Worm (Caenorhabditis elegans) whole organism, young adult: ENCODE data around the gene lgc-29.

ENCODE experiments used
- B0336.3 ChIP-seq: fragments of 200-800 bp; sonication (Bioruptor generic); IDR thresholded peaks from 2 replicates; pipeline ENCODE4 v1.3.6; 2022; ENCODE audit warnings: missing genetic modification characterization, missing compliant biosample characterization
- C17E4.6 ChIP-seq: fragments of 200-800 bp; sonication (Bioruptor generic); IDR thresholded peaks from 2 replicates; pipeline ENCODE4 v1.3.6; 2022; ENCODE audit warnings: missing genetic modification reagents, missing genetic modification characterization, missing compliant biosample characterization
- F10E7.11 ChIP-seq: sonication (generic microtip); optimal IDR thresholded peaks from 2 replicates; lab custom pipeline; 2017; ENCODE audit warnings: mild to moderate bottlenecking, missing genetic modification characterization, moderate library complexity, missing compliant biosample characterization
- F23B12.7 ChIP-seq: sonication (generic microtip); optimal IDR thresholded peaks from 2 replicates; lab custom pipeline; 2017; ENCODE audit warnings: missing genetic modification characterization, mild to moderate bottlenecking, missing compliant biosample characterization, antibody characterized with exemption, moderate library complexity; ENCODE audit not compliant: insufficient read depth
- F33H1.4 ChIP-seq: fragments of 200-800 bp; sonication (Bioruptor generic); IDR thresholded peaks from 2 replicates; pipeline ENCODE4 v1.3.6; 2022; ENCODE audit warnings: missing genetic modification reagents, missing genetic modification characterization, missing compliant biosample characterization
- F55B11.4 ChIP-seq: sonication (generic microtip); optimal IDR thresholded peaks from 2 replicates; lab custom pipeline; 2016; ENCODE audit warnings: missing compliant biosample characterization, missing genetic modification characterization, borderline replicate concordance; ENCODE audit not compliant: insufficient read depth
- F57C9.4 ChIP-seq: sonication (generic microtip); optimal IDR thresholded peaks from 2 replicates; lab custom pipeline; 2017; ENCODE audit warnings: mild to moderate bottlenecking, missing genetic modification characterization, missing compliant biosample characterization
- Y56A3A.18 ChIP-seq: fragments of 200-800 bp; sonication (Bioruptor generic); IDR thresholded peaks from 2 replicates; pipeline ENCODE4 v1.3.6; 2022; ENCODE audit warnings: missing genetic modification reagents, missing genetic modification characterization, missing compliant biosample characterization
- akir-1 ChIP-seq: fragments of 200-800 bp; sonication (Bioruptor generic); optimal IDR thresholded peaks from 2 replicates; lab custom pipeline; 2018; ENCODE audit warnings: mild to moderate bottlenecking, missing genetic modification characterization, moderate library complexity, missing compliant biosample characterization
- aptf-2 ChIP-seq: fragments of 200-800 bp; sonication (Bioruptor generic); conservative IDR thresholded peaks from 2 replicates; pipeline ENCODE4 v1.3.6; 2022; ENCODE audit warnings: missing genetic modification reagents, missing genetic modification characterization, missing compliant biosample characterization
- aptf-3 ChIP-seq: fragments of 200-800 bp; sonication (Bioruptor generic); IDR thresholded peaks from 2 replicates; pipeline ENCODE4 v1.3.6; 2022; ENCODE audit warnings: missing genetic modification characterization, missing compliant biosample characterization
- atf-7 ChIP-seq: sonication (generic microtip); optimal IDR thresholded peaks from 2 replicates; lab custom pipeline; 2017; ENCODE audit warnings: mild to moderate bottlenecking, missing genetic modification characterization, missing compliant biosample characterization
- athp-1 ChIP-seq: sonication (generic microtip); optimal IDR thresholded peaks from 2 replicates; lab custom pipeline; 2017; ENCODE audit warnings: mild to moderate bottlenecking, missing genetic modification characterization, missing compliant biosample characterization
- attf-3 ChIP-seq: fragments of 200-800 bp; sonication (Bioruptor generic); conservative IDR thresholded peaks from 2 replicates; pipeline ENCODE4 v1.3.6; 2022; ENCODE audit warnings: missing genetic modification reagents, missing genetic modification characterization, missing compliant biosample characterization
- attf-6 ChIP-seq: fragments of 200-800 bp; sonication (Bioruptor generic); IDR thresholded peaks from 2 replicates; pipeline ENCODE4 v1.3.6; 2022; ENCODE audit warnings: missing genetic modification reagents, missing genetic modification characterization, missing compliant biosample characterization
- bed-2 ChIP-seq: fragments of 200-800 bp; sonication (Bioruptor generic); IDR thresholded peaks from 2 replicates; pipeline ENCODE4 v1.3.6; 2022; ENCODE audit warnings: missing genetic modification reagents, missing genetic modification characterization, missing compliant biosample characterization
- ccch-3 ChIP-seq: fragments of 200-800 bp; sonication (Bioruptor generic); optimal IDR thresholded peaks from 2 replicates; lab custom pipeline; 2018; ENCODE audit warnings: mild to moderate bottlenecking, missing genetic modification characterization, missing compliant biosample characterization
- cebp-1 ChIP-seq, 2 experiments: fragments of 200-800 bp in 1 of 2; sonication (Bioruptor generic) in 1 of 2; sonication (generic microtip) in 1 of 2; IDR thresholded peaks in 1 of 2; optimal IDR thresholded peaks in 1 of 2; 2 replicates each; pipeline versions ENCODE4 v1.3.6 to Lab custom; 2017 to 2022; ENCODE audit warnings: missing compliant biosample characterization in 2 of 2, missing genetic modification characterization in 2 of 2, mild to moderate bottlenecking in 1 of 2, missing genetic modification reagents in 1 of 2, moderate library complexity in 1 of 2
- ceh-100 ChIP-seq: fragments of 200-800 bp; sonication (Bioruptor generic); IDR thresholded peaks from 2 replicates; pipeline ENCODE4 v1.3.6; 2022; ENCODE audit warnings: missing genetic modification reagents, missing genetic modification characterization, missing compliant biosample characterization
- ceh-40 ChIP-seq: fragments of 200-800 bp; sonication (Bioruptor generic); IDR thresholded peaks from 2 replicates; pipeline ENCODE4 v1.3.6; 2022; ENCODE audit warnings: missing genetic modification characterization, missing compliant biosample characterization
- ceh-58 ChIP-seq: fragments of 200-800 bp; sonication (Bioruptor generic); IDR thresholded peaks from 2 replicates; pipeline ENCODE4 v1.3.6; 2022; ENCODE audit warnings: missing genetic modification characterization, missing compliant biosample characterization
- dpff-1 ChIP-seq: sonication (generic microtip); optimal IDR thresholded peaks from 2 replicates; lab custom pipeline; 2017; ENCODE audit warnings: mild to moderate bottlenecking, missing genetic modification characterization, missing compliant biosample characterization
- dpl-1 ChIP-seq: fragments of 150-350 bp; optimal IDR thresholded peaks from 2 replicates; lab custom pipeline; 2014; ENCODE audit warnings: missing biosample characterization, missing genetic modification reagents, missing genetic modification characterization
- efl-1 ChIP-seq: fragments of 150-350 bp; optimal IDR thresholded peaks from 2 replicates; lab custom pipeline; 2014; ENCODE audit warnings: missing biosample characterization, missing genetic modification reagents, missing genetic modification characterization
- ekl-4 ChIP-seq: fragments of 200-800 bp; sonication (Bioruptor generic); IDR thresholded peaks from 2 replicates; pipeline ENCODE4 v1.3.6; 2022; ENCODE audit warnings: missing genetic modification reagents, missing genetic modification characterization, missing compliant biosample characterization
- gei-17 ChIP-seq: fragments of 200-800 bp; sonication (Bioruptor generic); optimal IDR thresholded peaks from 2 replicates; lab custom pipeline; 2018; ENCODE audit warnings: mild to moderate bottlenecking, missing genetic modification characterization, missing compliant biosample characterization
- hmg-1.2 ChIP-seq: fragments of 200-800 bp; sonication (Bioruptor generic); IDR thresholded peaks from 2 replicates; pipeline ENCODE4 v1.3.6; 2022; ENCODE audit warnings: missing genetic modification reagents, missing genetic modification characterization, missing compliant biosample characterization
- hrde-1 ChIP-seq: sonication (generic microtip); optimal IDR thresholded peaks from 2 replicates; lab custom pipeline; 2016; ENCODE audit warnings: missing genetic modification characterization, mild to moderate bottlenecking, missing compliant biosample characterization, moderate library complexity, missing genotype, missing genetic modification reagents, borderline replicate concordance
- lag-1 ChIP-seq: fragments of 200-800 bp; sonication (Bioruptor generic); IDR thresholded peaks from 2 replicates; pipeline ENCODE4 v1.3.6; 2022; ENCODE audit warnings: missing genetic modification reagents, missing genetic modification characterization, missing compliant biosample characterization
- lin-26 ChIP-seq: fragments of 200-800 bp; sonication (Bioruptor generic); IDR thresholded peaks from 2 replicates; pipeline ENCODE4 v1.3.6; 2022; ENCODE audit warnings: missing genetic modification reagents, missing genetic modification characterization, missing compliant biosample characterization
- lin-40 ChIP-seq: sonication (generic microtip); optimal IDR thresholded peaks from 2 replicates; lab custom pipeline; 2016; ENCODE audit warnings: missing genetic modification characterization, mild to moderate bottlenecking, missing compliant biosample characterization, missing genotype, missing genetic modification reagents
- lsy-27 ChIP-seq: sonication (generic microtip); optimal IDR thresholded peaks from 2 replicates; lab custom pipeline; 2017; ENCODE audit warnings: missing genetic modification characterization, mild to moderate bottlenecking, missing compliant biosample characterization, antibody characterized with exemption, missing genotype, borderline replicate concordance; ENCODE audit not compliant: insufficient read depth
- madf-10 ChIP-seq: sonication (generic microtip); optimal IDR thresholded peaks from 2 replicates; lab custom pipeline; 2016; ENCODE audit warnings: mild to moderate bottlenecking, missing genetic modification characterization, missing compliant biosample characterization
- madf-8 ChIP-seq: fragments of 200-800 bp; sonication (Bioruptor generic); conservative IDR thresholded peaks from 2 replicates; pipeline ENCODE4 v1.3.6; 2022; ENCODE audit warnings: missing genetic modification reagents, missing genetic modification characterization, missing compliant biosample characterization
- mxl-1 ChIP-seq: sonication (generic microtip); optimal IDR thresholded peaks from 2 replicates; lab custom pipeline; 2016; ENCODE audit warnings: missing genetic modification characterization, missing compliant biosample characterization
- nfya-1 ChIP-seq: sonication (generic microtip); optimal IDR thresholded peaks from 2 replicates; lab custom pipeline; 2017; ENCODE audit warnings: antibody characterized with exemption, missing compliant biosample characterization, missing genetic modification characterization, borderline replicate concordance; ENCODE audit not compliant: insufficient read depth
- nhr-179 ChIP-seq: sonication (generic microtip); optimal IDR thresholded peaks from 2 replicates; lab custom pipeline; 2016; ENCODE audit warnings: mild to moderate bottlenecking, missing genetic modification characterization, missing compliant biosample characterization
- nhr-27 ChIP-seq: fragments of 200-800 bp; sonication (Bioruptor generic); optimal IDR thresholded peaks from 2 replicates; lab custom pipeline; 2018; ENCODE audit warnings: mild to moderate bottlenecking, missing genetic modification characterization, moderate library complexity, missing compliant biosample characterization
- pbrm-1 ChIP-seq: fragments of 200-800 bp; sonication (Bioruptor generic); IDR thresholded peaks from 2 replicates; pipeline ENCODE4 v1.3.6; 2022; ENCODE audit warnings: missing genetic modification reagents, missing genetic modification characterization, missing compliant biosample characterization
- snpc-1.1 ChIP-seq: sonication (generic microtip); optimal IDR thresholded peaks from 2 replicates; lab custom pipeline; 2017; ENCODE audit warnings: missing genetic modification characterization, mild to moderate bottlenecking, missing compliant biosample characterization, antibody characterized with exemption, moderate library complexity, missing genotype, missing genetic modification reagents; ENCODE audit not compliant: insufficient read depth
- somi-1 ChIP-seq: fragments of 200-800 bp; sonication (Bioruptor generic); optimal IDR thresholded peaks from 2 replicates; lab custom pipeline; 2018; ENCODE audit warnings: mild to moderate bottlenecking, missing genetic modification characterization, missing compliant biosample characterization
- tbp1 ChIP-seq: fragments of 200-800 bp; sonication (Bioruptor generic); optimal IDR thresholded peaks from 2 replicates; lab custom pipeline; 2018; ENCODE audit warnings: mild to moderate bottlenecking, missing genetic modification characterization, missing compliant biosample characterization
- tbx-9 ChIP-seq: sonication (generic microtip); optimal IDR thresholded peaks from 2 replicates; lab custom pipeline; 2016; ENCODE audit warnings: borderline replicate concordance, missing genetic modification characterization, inconsistent platforms, missing compliant biosample characterization
- unc-130 ChIP-seq: sonication (generic microtip); optimal IDR thresholded peaks from 2 replicates; lab custom pipeline; 2016; ENCODE audit warnings: missing genetic modification reagents, missing genetic modification characterization, missing compliant biosample characterization
- unc-62 ChIP-seq: fragments of 150-350 bp; optimal IDR thresholded peaks from 2 replicates; lab custom pipeline; 2014; ENCODE audit warnings: missing biosample characterization, missing genetic modification reagents, missing genetic modification characterization
- ztf-22 ChIP-seq: fragments of 200-800 bp; sonication (Bioruptor generic); optimal IDR thresholded peaks from 2 replicates; lab custom pipeline; 2018; ENCODE audit warnings: mild to moderate bottlenecking, missing genetic modification characterization, moderate library complexity, missing compliant biosample characterization
- ztf-25 ChIP-seq: fragments of 200-800 bp; sonication (Bioruptor generic); IDR thresholded peaks from 2 replicates; pipeline ENCODE4 v1.3.6; 2022; ENCODE audit warnings: missing genetic modification reagents, missing genetic modification characterization, missing compliant biosample characterization
- ztf-28 ChIP-seq: fragments of 200-800 bp; sonication (Bioruptor generic); IDR thresholded peaks from 2 replicates; pipeline ENCODE4 v1.3.6; 2022; ENCODE audit warnings: missing genetic modification reagents, missing genetic modification characterization, missing compliant biosample characterization

The lgc-29 gene

DNA sequence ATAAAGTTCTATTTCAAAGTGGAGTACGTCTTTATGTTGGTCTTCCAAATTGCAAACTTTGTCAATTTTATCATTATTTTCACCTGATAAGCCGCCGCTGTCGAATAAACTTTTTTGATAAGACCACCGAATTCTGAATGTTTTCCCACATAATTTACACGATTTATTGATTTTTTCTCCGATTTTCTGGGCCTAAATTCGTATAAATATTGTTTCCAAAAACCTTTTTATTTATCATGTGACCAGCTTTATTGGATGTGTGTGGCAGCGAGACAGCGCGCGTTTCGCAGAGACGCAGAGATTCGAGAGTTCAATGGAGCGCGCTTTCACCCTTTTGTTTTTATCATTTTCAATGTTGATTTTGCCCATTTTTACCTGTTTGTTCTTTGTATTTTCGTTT is 4.2 kb downstream of the lgc-29 start (continued):
- TF ChIP-seq lag-1 (GFP tag; lab: Robert Waterston, UW) (no peak), C17E4.6 (no peak), aptf-2 (GFP tag; lab: Robert Waterston, UW) (no peak), dpff-1 (tag; lab: Kevin White, UChicago) (no peak), efl-1 (no peak), mxl-1 (tag; lab: Kevin White, UChicago) (no peak), bed-2 (no peak), unc-62 (GFP tag; lab: Kevin White, UChicago) (no peak), B0336.3 (GFP tag; lab: Robert Waterston, UW) (no peak), gei-17 (GFP tag; lab: Kevin White, UChicago) (no peak), F55B11.4 (tag; lab: Kevin White, UChicago) (no peak), ztf-25 (GFP tag; lab: Robert Waterston, UW) (no peak), tbx-9 (tag; lab: Kevin White, UChicago) (no peak), ceh-40 (GFP tag; lab: Robert Waterston, UW) (no peak), F23B12.7 (tag; lab: Kevin White, UChicago) (no peak), lsy-27 (no peak), nhr-27 (tag; lab: Kevin White, UChicago) (no peak), ceh-58 (GFP tag; lab: Robert Waterston, UW) (no peak), ccch-3 (GFP tag; lab: Kevin White, UChicago) (no peak), F57C9.4 (no peak), unc-130 (GFP tag; lab: Kevin White, UChicago) (no peak), akir-1 (GFP tag; lab: Kevin White, UChicago) (no peak), madf-8 (GFP tag; lab: Robert Waterston, UW) (no peak; the same call in 1 of the 2 replicates), athp-1 (tag; lab: Kevin White, UChicago) (no peak), lin-26 (GFP tag; lab: Robert Waterston, UW) (no peak), F10E7.11 (no peak), F33H1.4 (GFP tag; lab: Robert Waterston, UW) (peak; percentile 31; the same call in 1 of the 2 replicates), dpl-1 (no peak), Y56A3A.18 (GFP tag; lab: Robert Waterston, UW) (no peak), ceh-100 (no peak), somi-1 (GFP tag; lab: Kevin White, UChicago) (no peak), hmg-1.2 (GFP tag; lab: Robert Waterston, UW) (peak; percentile 97), cebp-1 (GFP tag; IDR thresholded peaks at IDR 0.05; lab: Robert Waterston, UW) (no peak), cebp-1 (tag; optimal IDR thresholded peaks at IDR 0.05; lab: Kevin White, UChicago) (peak; percentile 59), lin-40 (tag; lab: Kevin White, UChicago) (peak; percentile 78), ztf-28 (GFP tag; lab: Robert Waterston, UW) (no peak), atf-7 (tag; lab: Kevin White, UChicago) (no peak), hrde-1 (no peak), nfya-1 (tag; lab: Kevin White, UChicago) (no peak), tbp1 (GFP tag; lab: Kevin White, UChicago) (peak; percentile 23), madf-10 (tag; lab: Kevin White, UChicago) (no peak), snpc-1.1 (no peak), ztf-22 (GFP tag; lab: Kevin White, UChicago) (no peak), aptf-3 (GFP tag; lab: Robert Waterston, UW) (no peak), pbrm-1 (0 out of 2 replicates have a peak, but pooled peaks have one; percentile 31), nhr-179 (tag; lab: Kevin White, UChicago) (no peak), ekl-4 (GFP tag; lab: Robert Waterston, UW) (no peak), attf-3 (no peak), attf-6 (GFP tag; lab: Robert Waterston, UW) (no peak)
